Fruit fly (Drosophila melanogaster) whole organism, embryonic: ENCODE data around the gene awd.
A peak's percentile ranks its signal among the peaks of the same experiment; 100 is the strongest.

Experiments
- Abd-B ChIP-seq: fragments of 200-800 bp; sonication (Bioruptor generic); optimal IDR thresholded peaks from 2 replicates; lab custom pipeline; 2018; ENCODE audit warnings: missing biosample characterization, mild to moderate bottlenecking, missing genetic modification characterization, moderate library complexity
- Bgb ChIP-seq: fragments of 200-800 bp; sonication (Bioruptor generic); IDR thresholded peaks from 2 replicates; pipeline ENCODE4 v1.3.6; 2022; ENCODE audit warnings: missing biosample characterization, missing genetic modification characterization; ENCODE audit not compliant: partially characterized antibody
- CG10267 ChIP-seq: fragments of 200-800 bp; sonication (Bioruptor generic); optimal IDR thresholded peaks from 2 replicates; lab custom pipeline; 2018; ENCODE audit warnings: missing biosample characterization, mild to moderate bottlenecking, missing genetic modification characterization, moderate library complexity
- CG10565 ChIP-seq: fragments of 200-800 bp; sonication (Bioruptor generic); optimal IDR thresholded peaks from 3 replicates; lab custom pipeline; 2016; ENCODE audit warnings: missing biosample characterization, mild to moderate bottlenecking, missing genetic modification characterization
- CG11247 ChIP-seq: fragments of 200-800 bp; sonication (Bioruptor generic); IDR thresholded peaks from 2 replicates; pipeline ENCODE4 v1.3.6; 2022; ENCODE audit warnings: missing biosample characterization, missing genetic modification characterization
- CG11456 ChIP-seq: fragments of 200-800 bp; sonication (Bioruptor generic); IDR thresholded peaks from 3 replicates; pipeline ENCODE4 v1.3.6; 2022; ENCODE audit warnings: missing biosample characterization, missing genetic modification characterization
- CG11560 ChIP-seq: fragments of 200-800 bp; sonication (Bioruptor generic); IDR thresholded peaks from 3 replicates; pipeline ENCODE4 v1.3.6; 2022; ENCODE audit warnings: missing biosample characterization, missing genetic modification characterization
- CG13123 ChIP-seq: fragments of 200-800 bp; sonication (Bioruptor generic); optimal IDR thresholded peaks from 2 replicates; lab custom pipeline; 2016; ENCODE audit warnings: missing biosample characterization, missing genetic modification characterization
- CG13296 ChIP-seq: fragments of 200-800 bp; sonication (Bioruptor generic); optimal IDR thresholded peaks from 3 replicates; lab custom pipeline; 2018; ENCODE audit warnings: missing biosample characterization, mild to moderate bottlenecking, missing genetic modification characterization
- CG14667 ChIP-seq: fragments of 200-800 bp; sonication (Bioruptor generic); IDR thresholded peaks from 2 replicates; pipeline ENCODE4 v1.3.6; 2022; ENCODE audit warnings: missing biosample characterization, missing genetic modification characterization
- CG15269 ChIP-seq: fragments of 200-800 bp; sonication (Bioruptor generic); optimal IDR thresholded peaks from 2 replicates; lab custom pipeline; 2018; ENCODE audit warnings: missing biosample characterization, mild to moderate bottlenecking, missing genetic modification characterization, moderate library complexity
- CG18476 ChIP-seq: fragments of 200-800 bp; sonication (Bioruptor generic); optimal IDR thresholded peaks from 2 replicates; lab custom pipeline; 2016; ENCODE audit warnings: missing biosample characterization, mild to moderate bottlenecking, missing genetic modification characterization
- CG18599 ChIP-seq: fragments of 200-800 bp; sonication (Bioruptor generic); optimal IDR thresholded peaks from 3 replicates; lab custom pipeline; 2017; ENCODE audit warnings: missing biosample characterization, missing genetic modification characterization, mild to moderate bottlenecking, moderate library complexity, missing genetic modification reagents
- CG18764 ChIP-seq: fragments of 200-800 bp; sonication (Bioruptor generic); optimal IDR thresholded peaks from 3 replicates; lab custom pipeline; 2016; ENCODE audit warnings: missing biosample characterization, missing genetic modification characterization
- CG3281 ChIP-seq: fragments of 200-800 bp; sonication (Bioruptor generic); optimal IDR thresholded peaks from 3 replicates; lab custom pipeline; 2017; ENCODE audit warnings: missing biosample characterization, mild to moderate bottlenecking, missing genetic modification characterization
- CG9215 ChIP-seq: fragments of 200-800 bp; sonication (Bioruptor generic); IDR thresholded peaks from 2 replicates; pipeline ENCODE4 v1.3.6; 2022; ENCODE audit warnings: missing biosample characterization, missing genetic modification characterization
- Chrac-16 ChIP-seq: fragments of 200-800 bp; sonication (Bioruptor generic); optimal IDR thresholded peaks from 3 replicates; lab custom pipeline; 2016; ENCODE audit warnings: missing biosample characterization, missing genetic modification characterization
- CoRest ChIP-seq: fragments of 200-800 bp; sonication (Bioruptor generic); optimal IDR thresholded peaks from 3 replicates; lab custom pipeline; 2018; ENCODE audit warnings: missing biosample characterization, mild to moderate bottlenecking, missing genetic modification characterization, moderate library complexity
- Dbx ChIP-seq: fragments of 200-800 bp; sonication (Bioruptor generic); IDR thresholded peaks from 3 replicates; pipeline ENCODE4 v1.3.6; 2022; ENCODE audit warnings: missing biosample characterization, missing genetic modification characterization
- Dip3 ChIP-seq: fragments of 200-800 bp; sonication (Bioruptor generic); optimal IDR thresholded peaks from 3 replicates; lab custom pipeline; 2016; ENCODE audit warnings: missing biosample characterization, missing genetic modification characterization
- E2f1 ChIP-seq: fragments of 200-800 bp; sonication (Bioruptor generic); IDR thresholded peaks from 2 replicates; pipeline ENCODE4 v1.3.6; 2022; ENCODE audit warnings: missing biosample characterization, missing genetic modification characterization
- Elba2 ChIP-seq: fragments of 200-800 bp; sonication (Bioruptor generic); optimal IDR thresholded peaks from 3 replicates; lab custom pipeline; 2016; ENCODE audit warnings: missing biosample characterization, missing genetic modification characterization
- Ets97D ChIP-seq: fragments of 200-800 bp; sonication (Bioruptor generic); optimal IDR thresholded peaks from 3 replicates; lab custom pipeline; 2016; ENCODE audit warnings: missing biosample characterization, missing genetic modification characterization
- Hr39 ChIP-seq: fragments of >200 bp; optimal IDR thresholded peaks from 2 replicates; lab custom pipeline; 2017
- Oaz ChIP-seq: fragments of 200-800 bp; sonication (Bioruptor generic); IDR thresholded peaks from 2 replicates; pipeline ENCODE4 v1.3.6; 2022; ENCODE audit warnings: missing biosample characterization, missing genetic modification characterization
- Ptx1 ChIP-seq: fragments of 200-800 bp; sonication (Bioruptor generic); IDR thresholded peaks from 2 replicates; pipeline ENCODE4 v1.3.6; 2022; ENCODE audit warnings: missing biosample characterization, missing genetic modification characterization
- Scr ChIP-seq: fragments of 200-800 bp; sonication (Bioruptor generic); IDR thresholded peaks from 2 replicates; pipeline ENCODE4 v1.3.6; 2022; ENCODE audit warnings: missing biosample characterization, missing genetic modification characterization; ENCODE audit not compliant: partially characterized antibody
- Side ChIP-seq: fragments of 200-800 bp; sonication (Bioruptor generic); optimal IDR thresholded peaks from 2 replicates; lab custom pipeline; 2016; ENCODE audit warnings: missing biosample characterization, missing genetic modification characterization
- TFAM ChIP-seq: fragments of 200-800 bp; sonication (Bioruptor generic); optimal IDR thresholded peaks from 2 replicates; lab custom pipeline; 2017; ENCODE audit warnings: missing biosample characterization, missing genetic modification characterization, inconsistent platforms
- Taf1 ChIP-seq: fragments of 200-800 bp; sonication (Bioruptor generic); IDR thresholded peaks from 2 replicates; pipeline ENCODE4 v1.3.6; 2022; ENCODE audit warnings: missing biosample characterization, missing genetic modification characterization
- Tbp ChIP-seq: fragments of >200 bp; optimal IDR thresholded peaks from 2 replicates; lab custom pipeline; 2018; ENCODE audit warnings: missing biosample characterization, missing genetic modification characterization
- Trl ChIP-seq, 3 experiments: fragments of >200 bp in 2 of 3; fragments of 200-800 bp in 1 of 3; sonication (Bioruptor generic) in 1 of 3; optimal IDR thresholded peaks; 2 replicates in 1 of 3; 3 replicates in 2 of 3; lab custom pipeline; 2016 to 2017; ENCODE audit warnings: missing biosample characterization in 1 of 3, missing genetic modification characterization in 1 of 3
- Xbp1 ChIP-seq: fragments of 200-800 bp; sonication (Bioruptor generic); optimal IDR thresholded peaks from 3 replicates; lab custom pipeline; 2016; ENCODE audit warnings: missing biosample characterization, mild to moderate bottlenecking, missing genetic modification characterization
- abd-A ChIP-seq: fragments of 200-800 bp; sonication (Bioruptor generic); optimal IDR thresholded peaks from 3 replicates; lab custom pipeline; 2019; ENCODE audit warnings: missing biosample characterization, mild to moderate bottlenecking, missing genetic modification characterization, moderate library complexity
- ato ChIP-seq: fragments of 200-800 bp; sonication (Bioruptor generic); IDR thresholded peaks from 2 replicates; pipeline ENCODE4 v1.3.6; 2022; ENCODE audit warnings: missing biosample characterization, missing genetic modification characterization; ENCODE audit not compliant: partially characterized antibody
- bigmax ChIP-seq: fragments of 200-800 bp; sonication (Bioruptor generic); optimal IDR thresholded peaks from 2 replicates; lab custom pipeline; 2018; ENCODE audit warnings: missing biosample characterization, mild to moderate bottlenecking, missing genetic modification characterization
- bsh ChIP-seq, 2 experiments: fragments of 200-800 bp; sonication (Bioruptor generic); optimal IDR thresholded peaks; 2 replicates each; lab custom pipeline; 2017 to 2018; ENCODE audit warnings: mild to moderate bottlenecking in 2 of 2, missing biosample characterization in 2 of 2, missing genetic modification characterization in 2 of 2, moderate library complexity in 1 of 2
- chn ChIP-seq: fragments of 200-800 bp; sonication (Bioruptor generic); optimal IDR thresholded peaks from 2 replicates; lab custom pipeline; 2016; ENCODE audit warnings: missing biosample characterization, missing genetic modification characterization
- dan ChIP-seq: fragments of 200-800 bp; sonication (Bioruptor generic); IDR thresholded peaks from 2 replicates; pipeline ENCODE4 v1.3.6; 2022; ENCODE audit warnings: missing biosample characterization, missing genetic modification characterization
- gce ChIP-seq: fragments of 200-800 bp; sonication (Bioruptor generic); IDR thresholded peaks from 3 replicates; pipeline ENCODE4 v1.3.6; 2022; ENCODE audit warnings: missing biosample characterization, missing genetic modification characterization
- gt ChIP-seq: fragments of 200-800 bp; sonication (Bioruptor generic); IDR thresholded peaks from 2 replicates; pipeline ENCODE4 v1.3.6; 2022; ENCODE audit warnings: missing biosample characterization, missing genetic modification characterization
- mirr ChIP-seq: fragments of 200-800 bp; sonication (Bioruptor generic); optimal IDR thresholded peaks from 3 replicates; lab custom pipeline; 2018; ENCODE audit warnings: missing biosample characterization, mild to moderate bottlenecking, missing genetic modification characterization
- mld ChIP-seq: fragments of 200-800 bp; sonication (Bioruptor generic); IDR thresholded peaks from 3 replicates; pipeline ENCODE4 v1.3.6; 2022; ENCODE audit warnings: missing biosample characterization, missing genetic modification characterization; ENCODE audit not compliant: partially characterized antibody
- oc ChIP-seq: fragments of 200-800 bp; sonication (Bioruptor generic); optimal IDR thresholded peaks from 2 replicates; lab custom pipeline; 2018; ENCODE audit warnings: missing biosample characterization, mild to moderate bottlenecking, missing genetic modification characterization, moderate library complexity
- sens ChIP-seq: fragments of 200-800 bp; sonication (Bioruptor generic); peaks from one replicate; lab custom pipeline; 2016; ENCODE audit warnings: missing biosample characterization, missing genetic modification characterization
- sim ChIP-seq: fragments of 200-800 bp; sonication (Bioruptor generic); IDR thresholded peaks from 2 replicates; pipeline ENCODE4 v1.3.6; 2022; ENCODE audit warnings: missing biosample characterization, missing genetic modification characterization
- sr ChIP-seq: fragments of 200-800 bp; sonication (Bioruptor generic); IDR thresholded peaks from 3 replicates; pipeline ENCODE4 v1.3.6; 2022; ENCODE audit warnings: missing biosample characterization, missing genetic modification characterization
- z ChIP-seq: fragments of 200-800 bp; sonication (Bioruptor generic); IDR thresholded peaks from 3 replicates; pipeline ENCODE4 v1.3.6; 2022; ENCODE audit warnings: missing biosample characterization, missing genetic modification characterization

awd gene

dm6 chr3R:31748093-31748996 lies 2.5 kb upstream of the awd start (continued):
- TF ChIP-seq CG14667 (GFP tag; lab: Robert Waterston, UW) (no peak), bigmax (GFP tag; lab: Kevin White, UChicago) (no peak), mld (GFP tag; lab: Robert Waterston, UW) (no peak), TFAM (GFP tag; lab: Kevin White, UChicago) (no peak), CG11247 (GFP tag; lab: Robert Waterston, UW) (no peak), CG18476 (GFP tag; lab: Kevin White, UChicago) (no peak), CG13123 (GFP tag; lab: Kevin White, UChicago) (no peak), gce (no peak), Side (GFP tag; lab: Kevin White, UChicago) (no peak), Dbx (GFP tag; lab: Robert Waterston, UW) (no peak), Chrac-16 (GFP tag; lab: Kevin White, UChicago) (no peak), CG10565 (GFP tag; lab: Kevin White, UChicago) (no peak), Ptx1 (GFP tag; lab: Robert Waterston, UW) (no peak), CG11560 (no peak), mirr (GFP tag; lab: Kevin White, UChicago) (peak; percentile 37), dan (no peak), Taf1 (GFP tag; lab: Robert Waterston, UW) (no peak)

dm6 chr3R:31747429-31748048 lies 1.7 kb upstream of the awd start, which contains the start of the genes nero and CG1910:
TSS of gene nero (minus strand) at chr3R:31747558.
TSS of gene CG1910 (plus strand) at chr3R:31747643.
- TF ChIP-seq CG15269 (tag; lab: Kevin White, UChicago) = no peak
- no peak for TF ChIP-seq ato (GFP tag; lab: Robert Waterston, UW)
- peak; percentile 85 for TF ChIP-seq CG10267 (tag; lab: Kevin White, UChicago)
- no peak for TF ChIP-seq Trl (optimal IDR thresholded peaks at IDR 0.05; lab: Kevin White, UChicago)
- peak; percentile 19 for TF ChIP-seq Trl (GFP tag; optimal IDR thresholded peaks at IDR 0.05; lab: Kevin White, UChicago)
- TF ChIP-seq chn (GFP tag; lab: Kevin White, UChicago) = no peak
- no peak for TF ChIP-seq sim (GFP tag; lab: Robert Waterston, UW)
- TF ChIP-seq Abd-B (GFP tag; lab: Kevin White, UChicago) = no peak
- TF ChIP-seq CoRest (tag; lab: Kevin White, UChicago) = peak; percentile 8
- TF ChIP-seq Xbp1 = peak; percentile 52
- no peak for TF ChIP-seq Tbp (GFP tag; lab: Kevin White, UChicago)
- no peak for TF ChIP-seq CG11456 (GFP tag; lab: Robert Waterston, UW)
- TF ChIP-seq bsh (GFP tag; optimal IDR thresholded peaks at IDR 0.05; lab: Kevin White, UChicago) = no peak
- TF ChIP-seq Bgb (GFP tag; lab: Robert Waterston, UW) = no peak
- TF ChIP-seq sr (GFP tag; lab: Robert Waterston, UW) = no peak
- no peak for TF ChIP-seq TFAM (GFP tag; lab: Kevin White, UChicago)
- no peak for TF ChIP-seq z (GFP tag; lab: Robert Waterston, UW)
- no peak for TF ChIP-seq Oaz (GFP tag; lab: Robert Waterston, UW)
- no peak for TF ChIP-seq Hr39 (lab: Kevin White, UChicago)
- no peak for TF ChIP-seq CG9215 (GFP tag; lab: Robert Waterston, UW)
- peak; percentile 65 for TF ChIP-seq sens (GFP tag; lab: Kevin White, UChicago)
- TF ChIP-seq Ets97D (GFP tag; lab: Kevin White, UChicago) = peak; percentile 28
- no peak for TF ChIP-seq CG18764 (GFP tag; lab: Kevin White, UChicago)
- TF ChIP-seq abd-A (tag; lab: Kevin White, UChicago) = no peak
- no peak for TF ChIP-seq E2f1 (GFP tag; lab: Robert Waterston, UW)
- no peak for TF ChIP-seq CG3281 (GFP tag; lab: Kevin White, UChicago)
- TF ChIP-seq Scr (GFP tag; lab: Robert Waterston, UW) = no peak
- TF ChIP-seq Elba2 (GFP tag; lab: Kevin White, UChicago) = no peak
- TF ChIP-seq gt (GFP tag; lab: Robert Waterston, UW) = no peak
- peak; percentile 20 for TF ChIP-seq CG18599 (GFP tag; lab: Kevin White, UChicago)
- no peak for TF ChIP-seq Dip3 (GFP tag; lab: Kevin White, UChicago)
- no peak for TF ChIP-seq oc (tag; lab: Kevin White, UChicago)
- TF ChIP-seq CG13296 (GFP tag; lab: Kevin White, UChicago) = no peak
